Worm (Caenorhabditis elegans) whole organism, L3 larva: ENCODE measurements around the gene pqn-76.

Experiments
- ama-1 ChIP-seq: fragments of 150-350 bp; optimal IDR thresholded peaks from 2 replicates; lab custom pipeline; 2018
- ceh-28 ChIP-seq: fragments of 150-350 bp; optimal IDR thresholded peaks from 2 replicates; lab custom pipeline; 2014; ENCODE audit warnings: missing biosample characterization, missing genetic modification reagents, missing genetic modification characterization
- ceh-82 ChIP-seq: fragments of 150-350 bp; optimal IDR thresholded peaks from 2 replicates; lab custom pipeline; 2014; ENCODE audit warnings: missing biosample characterization, missing genetic modification characterization
- ceh-9 ChIP-seq: sonication (generic microtip); optimal IDR thresholded peaks from 2 replicates; lab custom pipeline; 2018; ENCODE audit warnings: missing biosample characterization, missing genetic modification characterization
- elt-2 ChIP-seq: sonication (generic microtip); optimal IDR thresholded peaks from 2 replicates; lab custom pipeline; 2016; ENCODE audit warnings: missing genetic modification reagents, mild to moderate bottlenecking, missing genetic modification characterization, missing compliant biosample characterization
- lin-15B ChIP-seq: fragments of 150-350 bp; optimal IDR thresholded peaks from 2 replicates; lab custom pipeline; 2014; ENCODE audit warnings: missing biosample characterization, missing genetic modification characterization
- nhr-76 ChIP-seq: fragments of 150-350 bp; sonication (generic microtip); optimal IDR thresholded peaks from 5 replicates; lab custom pipeline; 2014; ENCODE audit warnings: missing biosample characterization, missing genetic modification characterization
- nhr-77 ChIP-seq: fragments of 150-350 bp; optimal IDR thresholded peaks from 2 replicates; lab custom pipeline; 2014; ENCODE audit warnings: missing biosample characterization, missing genetic modification characterization
- unc-39 ChIP-seq: sonication (generic microtip); optimal IDR thresholded peaks from 4 replicates; lab custom pipeline; 2017; ENCODE audit warnings: missing biosample characterization, missing genetic modification characterization
- ztf-4 ChIP-seq: fragments of 150-350 bp; optimal IDR thresholded peaks from 2 replicates; lab custom pipeline; 2014; ENCODE audit warnings: missing biosample characterization, missing genetic modification characterization

ce11 chrIV:15613141-15613540 is 34.3 kb downstream of the pqn-76 start:
- no peak for TF ChIP-seq ceh-9
- TF ChIP-seq ztf-4 (tag; lab: Kevin White, UChicago), result no peak
- no peak for TF ChIP-seq nhr-76 (tag; lab: Kevin White, UChicago)
- TF ChIP-seq lin-15B, result no peak
- TF ChIP-seq ceh-82 (tag; lab: Kevin White, UChicago), result no peak
- no peak for TF ChIP-seq unc-39 (tag; lab: Kevin White, UChicago)
- no peak for TF ChIP-seq nhr-77 (tag; lab: Kevin White, UChicago)
- TF ChIP-seq ceh-28 (tag; lab: Kevin White, UChicago), result no peak
- no peak for TF ChIP-seq elt-2 (tag; lab: Kevin White, UChicago)
- no peak for TF ChIP-seq ama-1 (lab: Kevin White, UChicago)
